Worm (Caenorhabditis elegans) whole organism, L2 larva: ENCODE measurements around the gene F47B10.4.

Source experiments
- ama-1 ChIP-seq: fragments of 150-350 bp; optimal IDR thresholded peaks from 2 replicates; lab custom pipeline; 2018; ENCODE audit warnings: inconsistent platforms
- lsy-2 ChIP-seq, 2 experiments: fragments of 150-350 bp in 1 of 2; sonication (generic microtip) in 1 of 2; optimal IDR thresholded peaks; 2 replicates each; lab custom pipeline; 2014 to 2017; ENCODE audit warnings: missing biosample characterization in 2 of 2, missing genetic modification characterization in 2 of 2
- nhr-237 ChIP-seq: fragments of 150-350 bp; optimal IDR thresholded peaks from 2 replicates; lab custom pipeline; 2014; ENCODE audit warnings: missing biosample characterization, missing genetic modification characterization
- ztf-11 ChIP-seq: sonication (generic microtip); optimal IDR thresholded peaks from 2 replicates; lab custom pipeline; 2017; ENCODE audit warnings: missing biosample characterization, missing genetic modification characterization

DNA sequence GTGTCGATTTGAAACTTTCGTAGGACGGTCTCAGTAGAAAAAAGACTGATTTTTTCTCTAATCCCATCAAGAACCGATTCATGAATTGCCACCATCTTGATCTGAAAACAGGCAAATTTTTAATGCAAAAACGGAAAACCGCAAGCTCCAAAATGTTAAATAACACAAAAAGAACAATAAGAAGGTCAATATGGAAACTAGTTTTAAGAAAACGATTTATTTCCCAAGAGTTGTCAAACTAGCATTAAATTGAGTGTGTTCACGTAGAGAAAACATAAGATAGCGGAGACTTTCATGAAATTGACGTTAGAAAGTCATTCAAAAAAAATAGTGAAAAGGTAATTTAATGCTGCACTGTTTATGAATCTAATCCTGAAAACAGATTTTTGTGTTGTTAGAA is 22.9 kb downstream of the F47B10.4 start, which contains the start of gene F47B10.9:
- TF ChIP-seq ama-1 (lab: Kevin White, UChicago) (no peak), nhr-237 (tag; lab: Kevin White, UChicago) (no peak), ztf-11 (no peak), lsy-2 (tag; optimal IDR thresholded peaks at IDR 0.05; lab: Kevin White, UChicago) (no peak)
